Fruit fly (Drosophila melanogaster): ENCODE results near the gene CG33985.

- TF ChIP-seq psq (GFP tag; optimal IDR thresholded peaks at IDR 0.05) (no peak), br (GFP tag; optimal IDR thresholded peaks at IDR 0.05) (no peak), sv (GFP tag; optimal IDR thresholded peaks at IDR 0.05) (no peak), usp (GFP tag; optimal IDR thresholded peaks at IDR 0.05) (no peak), ey (GFP tag; optimal IDR thresholded peaks at IDR 0.05) (no peak), Sp1 (GFP tag; optimal IDR thresholded peaks at IDR 0.05) (no peak), GATAd (GFP tag; optimal IDR thresholded peaks at IDR 0.05) (no peak), Rel (GFP tag; optimal IDR thresholded peaks at IDR 0.05) (no peak), Rel (tag; optimal IDR thresholded peaks at IDR 0.05) (no peak), CG32264 (GFP tag; optimal IDR thresholded peaks at IDR 0.05) (no peak), fru (GFP tag; optimal IDR thresholded peaks at IDR 0.05) (no peak), HLH106 (tag; optimal IDR thresholded peaks at IDR 0.05) (no peak)
Measured at dm6 chr3L:15540682-15541081, 14.1 kb upstream of the CG33985 start.
